Fruit fly (Drosophila melanogaster): ENCODE results near the gene CG14695.

The CG14695 gene

DNA sequence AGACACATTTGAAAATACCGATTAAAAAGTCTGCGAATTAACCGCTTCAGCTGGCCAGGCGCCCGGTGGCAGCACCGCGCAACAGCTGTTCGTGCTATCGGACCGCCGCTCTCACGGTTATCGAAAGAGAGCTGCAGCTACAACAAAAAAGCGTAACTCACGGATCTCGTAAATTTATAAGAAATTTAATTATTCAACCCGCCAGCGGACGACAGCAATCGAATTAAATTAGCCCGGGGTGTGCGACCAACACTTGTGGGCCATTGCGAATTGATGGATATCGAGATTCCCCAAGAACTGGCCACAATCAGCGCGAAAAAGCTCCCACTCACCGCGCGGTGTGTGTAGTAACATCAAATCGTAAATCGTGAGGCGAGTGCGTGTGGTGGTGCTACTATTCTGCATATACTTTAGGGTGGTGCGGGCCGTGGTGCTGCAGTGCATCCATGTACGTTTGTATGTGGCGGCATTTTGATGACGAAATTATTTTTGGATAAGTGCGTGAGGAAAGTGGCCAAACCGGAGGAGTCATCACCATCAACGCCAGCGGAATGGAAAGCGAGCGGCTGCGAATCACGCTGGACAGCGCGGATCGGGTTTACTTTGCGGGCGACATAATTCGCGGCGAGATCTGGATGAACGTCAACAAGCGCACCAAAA, 6.4 kb upstream of the CG14695 start, which contains the start of gene Leash:
Leash (plus strand) TSS at position 119 of the 660 bp plus-strand sequence.
- TF ChIP-seq CG8159 (tag; optimal IDR thresholded peaks at IDR 0.05) (peak; percentile 75), D1 (tag; optimal IDR thresholded peaks at IDR 0.05) (no peak), fd96Ca (GFP tag; IDR thresholded peaks at IDR 0.05) (0 out of 3 replicates have a peak, but pooled peaks have one; percentile 37), CG14655 (GFP tag; optimal IDR thresholded peaks at IDR 0.05) (no peak), CG32121 (GFP tag; IDR thresholded peaks at IDR 0.05) (peak; percentile 29; the same call in 1 of the 2 replicates), CG4496 (GFP tag; IDR thresholded peaks at IDR 0.05) (peak; percentile 6; the same call in 1 of the 3 replicates), CG13204 (GFP tag; optimal IDR thresholded peaks at IDR 0.05) (peak; percentile 36)

DNA sequence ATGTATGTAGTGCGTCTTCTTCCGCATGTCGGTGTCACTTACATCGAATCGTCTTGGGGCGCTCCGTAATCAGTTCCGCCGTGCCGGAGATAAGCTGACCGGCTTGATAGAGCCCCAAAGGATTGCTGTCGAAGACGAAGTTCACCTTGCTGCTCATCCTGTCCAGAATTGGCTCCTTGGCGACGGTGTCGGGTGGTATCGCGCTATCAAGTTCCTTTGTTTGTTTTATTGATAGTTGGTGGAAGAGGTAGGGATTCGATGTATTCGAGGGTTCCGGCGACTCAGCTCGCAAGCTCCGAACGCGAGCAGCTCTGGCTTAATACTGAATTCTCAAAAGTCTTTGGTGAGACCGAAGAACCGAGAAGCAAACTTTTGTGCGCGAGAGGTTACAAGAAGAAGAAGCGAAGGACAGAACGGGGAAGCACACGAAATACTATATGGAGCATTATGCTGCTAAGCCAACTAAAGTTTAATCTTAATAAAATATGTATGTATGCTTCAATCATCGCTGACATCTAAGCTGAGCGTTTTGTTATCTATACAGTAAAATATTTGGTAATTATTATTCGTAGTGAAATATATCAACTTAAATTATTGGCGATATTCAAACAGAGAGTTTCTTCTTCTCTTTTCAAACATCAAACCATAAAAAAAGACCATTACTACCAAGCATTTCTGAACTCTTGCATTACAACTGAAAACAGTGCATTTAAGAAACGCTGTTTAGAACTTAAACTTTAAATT, 5.7 kb upstream of the CG14695 start, which contains the start of gene CG14696:
CG14696 (minus strand) TSS at position 324 of the 744 bp plus-strand sequence.
- TF ChIP-seq CG34367 (tag; optimal IDR thresholded peaks at IDR 0.05) (no peak), CG17806 (tag; optimal IDR thresholded peaks at IDR 0.05) (no peak), CG10348 (GFP tag; IDR thresholded peaks at IDR 0.05) (no peak), D1 (tag; optimal IDR thresholded peaks at IDR 0.05) (no peak), CG8301 (tag; optimal IDR thresholded peaks at IDR 0.05) (no peak), EcR (GFP tag; optimal IDR thresholded peaks at IDR 0.05) (no peak), Pif1A (GFP tag; optimal IDR thresholded peaks at IDR 0.05) (no peak), CG9948 (tag; optimal IDR thresholded peaks at IDR 0.05) (no peak), gl (tag; optimal IDR thresholded peaks at IDR 0.05) (no peak), CG14655 (GFP tag; optimal IDR thresholded peaks at IDR 0.05) (no peak), CG4496 (GFP tag; IDR thresholded peaks at IDR 0.05) (no peak), Pif1B (GFP tag; optimal IDR thresholded peaks at IDR 0.05) (no peak), CG15710 (tag; optimal IDR thresholded peaks at IDR 0.05) (no peak), fd96Ca (GFP tag; IDR thresholded peaks at IDR 0.05) (no peak)

DNA sequence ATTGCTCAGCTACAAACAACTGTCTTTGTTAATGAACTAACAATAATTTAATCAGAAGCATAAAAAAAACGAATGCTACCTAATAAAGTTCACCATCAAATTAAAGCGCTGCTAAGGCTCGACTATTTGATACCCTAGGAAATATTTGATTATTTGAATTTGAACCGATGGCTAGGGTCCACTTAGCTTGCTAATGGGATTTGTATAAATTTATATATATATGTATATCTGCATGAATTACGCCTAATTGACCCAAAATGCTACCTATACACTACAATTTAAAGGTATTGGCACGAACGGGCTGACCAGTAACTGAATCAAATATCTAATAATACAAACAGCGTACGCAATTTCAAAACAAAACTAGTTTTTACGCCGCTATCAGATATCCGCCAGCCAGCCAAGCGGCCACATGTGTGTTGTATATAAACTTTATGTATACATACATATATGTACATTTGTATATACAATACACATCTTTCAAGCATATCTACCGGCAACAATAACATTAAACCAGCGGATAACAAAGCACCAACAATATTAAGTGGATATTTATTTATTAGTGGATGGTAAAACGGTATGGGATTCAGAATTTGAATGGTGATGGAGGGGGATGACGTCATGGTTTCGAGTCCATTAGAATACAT, 5.0 kb upstream of the CG14695 start:
- TF ChIP-seq CG12605 (GFP tag; IDR thresholded peaks at IDR 0.05) (0 out of 2 replicates have a peak, but pooled peaks have one; percentile 19), gl (tag; optimal IDR thresholded peaks at IDR 0.05) (no peak), CG9948 (tag; optimal IDR thresholded peaks at IDR 0.05) (no peak), CG8301 (tag; optimal IDR thresholded peaks at IDR 0.05) (no peak), CG4496 (GFP tag; IDR thresholded peaks at IDR 0.05) (peak; percentile 68), CG14655 (GFP tag; optimal IDR thresholded peaks at IDR 0.05) (no peak), EcR (GFP tag; optimal IDR thresholded peaks at IDR 0.05) (no peak), CG8159 (tag; optimal IDR thresholded peaks at IDR 0.05) (no peak), CG13204 (GFP tag; optimal IDR thresholded peaks at IDR 0.05) (no peak), Pif1B (GFP tag; optimal IDR thresholded peaks at IDR 0.05) (no peak), fd96Ca (GFP tag; IDR thresholded peaks at IDR 0.05) (peak; percentile 27; the same call in 1 of the 3 replicates), Ets98B (GFP tag; IDR thresholded peaks at IDR 0.05) (peak; percentile 38; the same call in 1 of the 2 replicates), CG32121 (GFP tag; IDR thresholded peaks at IDR 0.05) (peak; percentile 59)

DNA sequence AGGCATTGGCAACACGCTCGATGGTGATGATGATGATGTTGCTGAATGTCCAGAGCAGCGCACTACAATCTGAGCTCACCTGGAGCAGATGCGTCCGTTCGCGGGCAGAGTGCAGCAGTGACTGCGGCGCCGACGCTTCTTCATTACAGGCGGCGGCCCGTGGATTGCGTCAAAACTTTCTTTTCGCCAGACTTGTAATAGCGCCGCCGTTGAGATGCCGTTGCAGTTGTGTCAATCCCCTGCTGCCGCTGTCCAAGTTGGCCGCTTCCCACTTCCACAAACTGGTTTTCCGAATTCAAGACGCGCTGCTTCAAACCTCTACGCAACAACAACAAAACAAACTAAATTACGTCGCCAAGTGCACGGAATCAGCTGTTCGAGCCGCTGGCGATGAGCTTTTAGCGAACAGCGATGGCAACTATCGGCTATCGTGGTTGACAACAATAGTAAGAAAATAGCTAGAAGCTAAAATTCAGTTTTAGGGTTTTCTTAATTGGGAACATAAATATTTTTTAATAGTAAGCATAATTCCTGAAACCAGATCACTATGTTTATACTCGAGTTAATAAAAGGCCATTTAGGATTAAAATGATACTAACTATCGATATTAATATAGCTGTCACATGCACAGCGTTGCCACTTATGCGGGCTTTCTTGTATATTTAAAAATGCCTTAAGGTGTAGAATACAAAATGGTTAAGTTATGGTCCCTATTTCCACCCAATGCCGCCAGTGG, 2.9 kb upstream of the CG14695 start, which contains the start of gene Tpc1:
Tpc1 (minus strand) TSS at position 365 of the 736 bp plus-strand sequence.
- no peak for TF ChIP-seq CG9948 (tag; optimal IDR thresholded peaks at IDR 0.05)
- no peak for TF ChIP-seq fd96Ca (GFP tag; IDR thresholded peaks at IDR 0.05)
- peak; percentile 27; the same call in 1 of the 2 replicates for TF ChIP-seq Ets98B (GFP tag; IDR thresholded peaks at IDR 0.05)
- peak; percentile 53 for TF ChIP-seq EcR (GFP tag; optimal IDR thresholded peaks at IDR 0.05)
- TF ChIP-seq CG14655 (GFP tag; optimal IDR thresholded peaks at IDR 0.05): no peak
- peak; percentile 5 for TF ChIP-seq CG15710 (tag; optimal IDR thresholded peaks at IDR 0.05)
- no peak for TF ChIP-seq rn (GFP tag; IDR thresholded peaks at IDR 0.05)
- peak; percentile 95 for TF ChIP-seq CG13204 (GFP tag; optimal IDR thresholded peaks at IDR 0.05)
- peak; percentile 61 for TF ChIP-seq Snoo (tag; optimal IDR thresholded peaks at IDR 0.05)
- peak; percentile 4 for TF ChIP-seq CG8301 (tag; optimal IDR thresholded peaks at IDR 0.05)

DNA sequence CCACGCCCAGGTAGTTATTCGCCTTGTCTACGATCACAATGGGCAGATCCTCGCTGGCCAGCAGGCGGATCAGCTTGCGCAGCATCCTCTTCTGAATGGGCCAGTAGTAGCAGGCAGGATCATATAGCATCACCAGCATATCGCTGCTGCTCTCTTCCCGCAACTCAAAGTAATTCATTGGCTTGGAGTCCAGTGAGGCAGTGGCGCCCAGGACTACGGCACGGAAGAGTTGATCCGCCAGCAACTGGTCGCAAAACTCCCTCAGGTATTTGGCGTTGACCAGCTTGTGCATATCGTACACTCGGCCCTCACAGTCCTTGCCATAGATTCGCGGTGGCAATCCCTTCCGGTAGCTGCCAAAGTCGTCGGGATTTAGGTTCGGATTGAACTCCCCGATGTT, 491 bp downstream of the CG14695 start:
- no peak for TF ChIP-seq CG10348 (GFP tag; IDR thresholded peaks at IDR 0.05)
- no peak for TF ChIP-seq CG17806 (tag; optimal IDR thresholded peaks at IDR 0.05)
- TF ChIP-seq CG8159 (tag; optimal IDR thresholded peaks at IDR 0.05): no peak
- TF ChIP-seq CG15710 (tag; optimal IDR thresholded peaks at IDR 0.05): no peak
- TF ChIP-seq Pif1B (GFP tag; optimal IDR thresholded peaks at IDR 0.05): no peak
